Fruit fly (Drosophila melanogaster) S2 (cell line): ENCODE measurements around the gene CG13306.

Experiments used
- CG8478 ChIP-seq: fragments of >200 bp; optimal IDR thresholded peaks from 2 replicates; lab custom pipeline; 2018
- CTCF ChIP-seq, 2 experiments: fragments of >200 bp; optimal IDR thresholded peaks; 2 replicates each; lab custom pipeline; 2018

dm6 chr3L:8749676-8750654 is at the start of gene CG13306:
- TF ChIP-seq CTCF (optimal IDR thresholded peaks at IDR 0.05; lab: Kevin White, UChicago) (no peak), CG8478 (lab: Kevin White, UChicago) (no peak)
